Fruit fly (Drosophila melanogaster): ENCODE measurements around the gene Ziz.

Ziz gene

DNA sequence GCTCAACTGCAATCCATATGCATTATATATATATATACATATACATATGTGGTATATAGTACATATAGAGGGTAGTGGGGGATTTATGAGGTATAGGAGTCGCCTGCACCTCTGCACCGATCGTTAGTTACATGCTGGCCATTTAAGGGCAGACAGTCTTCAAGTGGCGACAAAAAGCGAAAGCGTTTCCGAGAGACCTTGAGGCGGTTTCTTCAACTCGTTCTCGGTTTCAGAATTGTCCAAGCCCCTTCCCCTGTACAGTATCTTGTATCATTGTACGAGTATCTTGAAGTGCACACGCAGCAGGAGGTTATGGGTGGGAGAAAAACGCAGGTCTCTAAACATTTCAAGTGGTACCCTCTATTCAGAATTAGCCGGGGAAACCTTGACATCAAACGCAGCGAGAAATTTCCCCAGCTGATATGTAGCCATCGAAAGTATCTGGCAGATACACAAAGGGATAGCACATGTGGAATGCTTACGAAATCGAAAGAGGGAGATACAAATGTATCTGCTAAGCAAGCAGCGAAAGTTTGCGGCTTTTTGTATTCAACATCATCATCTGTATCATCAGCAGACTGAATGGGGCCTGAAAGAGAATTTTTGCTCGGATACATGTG lies 30.9 kb upstream of the Ziz start (continued):
- TF ChIP-seq CG43689 (GFP tag; IDR thresholded peaks at IDR 0.05), result no peak
- TF ChIP-seq ranshi (GFP tag; IDR thresholded peaks at IDR 0.05), result no peak
- TF ChIP-seq CG33557 (GFP tag; optimal IDR thresholded peaks at IDR 0.05), result no peak
- TF ChIP-seq sd (tag; optimal IDR thresholded peaks at IDR 0.05), result peak; percentile 23
- TF ChIP-seq tgo (GFP tag; IDR thresholded peaks at IDR 0.05), result no peak
- TF ChIP-seq crc (GFP tag; optimal IDR thresholded peaks at IDR 0.05), result no peak
- TF ChIP-seq CG8765 (GFP tag; IDR thresholded peaks at IDR 0.05), result no peak
- no peak for TF ChIP-seq Deaf1 (tag; optimal IDR thresholded peaks at IDR 0.05)
- no peak for TF ChIP-seq CG2712 (tag; optimal IDR thresholded peaks at IDR 0.05)
- TF ChIP-seq CG9437 (GFP tag; optimal IDR thresholded peaks at IDR 0.05), result no peak
- no peak for TF ChIP-seq CG17186 (GFP tag; optimal IDR thresholded peaks at IDR 0.05)
- no peak for TF ChIP-seq CG4360 (GFP tag; IDR thresholded peaks at IDR 0.05)
- no peak for TF ChIP-seq sqz (GFP tag; optimal IDR thresholded peaks at IDR 0.05)
- TF ChIP-seq ttk (GFP tag; IDR thresholded peaks at IDR 0.05), result no peak
- TF ChIP-seq CG1603 (tag; optimal IDR thresholded peaks at IDR 0.05), result no peak
- 0 out of 3 replicates have a peak, but pooled peaks have one; percentile 21 for TF ChIP-seq dysf (GFP tag; IDR thresholded peaks at IDR 0.05)
- no peak for TF ChIP-seq CG3847 (GFP tag; IDR thresholded peaks at IDR 0.05)
- TF ChIP-seq pros (GFP tag; optimal IDR thresholded peaks at IDR 0.05), result peak; percentile 43
- no peak for TF ChIP-seq CG1024 (GFP tag; IDR thresholded peaks at IDR 0.05)
- TF ChIP-seq Hmx (GFP tag; optimal IDR thresholded peaks at IDR 0.05), result no peak
- TF ChIP-seq Elba2 (GFP tag; optimal IDR thresholded peaks at IDR 0.05), result no peak
- TF ChIP-seq luna (GFP tag; optimal IDR thresholded peaks at IDR 0.05), result no peak
- TF ChIP-seq CG34422 (GFP tag; IDR thresholded peaks at IDR 0.05), result no peak
- TF ChIP-seq Sin3A (optimal IDR thresholded peaks at IDR 0.05), result no peak
- no peak for TF ChIP-seq CG13894 (tag; optimal IDR thresholded peaks at IDR 0.05)
- TF ChIP-seq sob (GFP tag; IDR thresholded peaks at IDR 0.05), result no peak
- no peak for TF ChIP-seq wdn (GFP tag; IDR thresholded peaks at IDR 0.05)
- TF ChIP-seq nerfin-1 (tag; optimal IDR thresholded peaks at IDR 0.05), result no peak
- TF ChIP-seq bigmax (GFP tag; optimal IDR thresholded peaks at IDR 0.05), result no peak
- no peak for TF ChIP-seq croc (GFP tag; conservative IDR thresholded peaks at IDR 0.05)
- no peak for TF ChIP-seq org-1 (GFP tag; optimal IDR thresholded peaks at IDR 0.05)
- no peak for TF ChIP-seq CG13296 (GFP tag; optimal IDR thresholded peaks at IDR 0.05)
- no peak for TF ChIP-seq CG8290 (GFP tag; optimal IDR thresholded peaks at IDR 0.05)
- TF ChIP-seq CG8290 (tag; optimal IDR thresholded peaks at IDR 0.05), result no peak
- TF ChIP-seq twi (tag; optimal IDR thresholded peaks at IDR 0.05), result peak; percentile 81

DNA sequence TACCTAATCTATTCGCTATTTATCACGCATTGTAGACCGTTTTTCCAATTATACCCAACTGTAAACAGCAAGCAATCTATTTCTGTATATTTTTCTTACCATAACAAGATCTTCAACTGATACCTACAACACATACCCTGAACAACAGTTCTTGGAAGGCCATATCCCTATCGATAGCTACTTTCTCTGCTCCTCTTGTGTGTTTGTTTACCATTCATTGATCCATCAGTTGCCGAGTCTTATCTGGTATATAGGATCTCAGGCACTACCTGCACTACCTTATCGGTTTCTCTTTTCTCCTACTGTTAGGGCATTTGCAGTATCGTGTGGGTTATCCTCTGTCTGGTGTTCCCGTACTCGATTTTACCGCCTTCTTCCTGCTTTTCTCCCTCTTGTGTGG lies 30.0 kb upstream of the Ziz start:
- TF ChIP-seq NfI (GFP tag; optimal IDR thresholded peaks at IDR 0.05), result no peak
- no peak for TF ChIP-seq crol (GFP tag; IDR thresholded peaks at IDR 0.05)
- TF ChIP-seq ash1 (GFP tag; optimal IDR thresholded peaks at IDR 0.05), result no peak
- TF ChIP-seq tll (GFP tag; optimal IDR thresholded peaks at IDR 0.05), result peak in 1 of 2 experiments; percentile 9
- TF ChIP-seq chn (GFP tag; optimal IDR thresholded peaks at IDR 0.05), result no peak
- TF ChIP-seq Oaz (GFP tag; IDR thresholded peaks at IDR 0.05), result no peak
- peak; percentile 7 for TF ChIP-seq fd102C (GFP tag; optimal IDR thresholded peaks at IDR 0.05)
- no peak for TF ChIP-seq grau (tag; optimal IDR thresholded peaks at IDR 0.05)
- TF ChIP-seq phol (tag; optimal IDR thresholded peaks at IDR 0.05), result no peak
- TF ChIP-seq CG2199 (GFP tag; IDR thresholded peaks at IDR 0.05), result peak; percentile 58; the same call in 1 of the 3 replicates
- TF ChIP-seq CG13296 (GFP tag; optimal IDR thresholded peaks at IDR 0.05), result no peak
- no peak for TF ChIP-seq HmgD (GFP tag; optimal IDR thresholded peaks at IDR 0.05)
- no peak for TF ChIP-seq CG13123 (GFP tag; optimal IDR thresholded peaks at IDR 0.05)
- TF ChIP-seq CG10979 (tag; optimal IDR thresholded peaks at IDR 0.05), result no peak
- no peak for TF ChIP-seq Gsc (GFP tag; IDR thresholded peaks at IDR 0.05)
- TF ChIP-seq D19A (tag; optimal IDR thresholded peaks at IDR 0.05), result peak; percentile 68
- TF ChIP-seq dati (GFP tag; IDR thresholded peaks at IDR 0.05), result no peak
- TF ChIP-seq maf-S (GFP tag; optimal IDR thresholded peaks at IDR 0.05), result no peak
- TF ChIP-seq row (GFP tag; IDR thresholded peaks at IDR 0.05), result no peak
- TF ChIP-seq Drgx (GFP tag; IDR thresholded peaks at IDR 0.05), result no peak
- no peak for TF ChIP-seq cad (GFP tag; optimal IDR thresholded peaks at IDR 0.05)

Data from whole organism, embryonic.